Worm (Caenorhabditis elegans) whole organism, young adult: Measurements from ENCODE around the gene wrt-8.

Experiments used
- Y53F4B.3 ChIP-seq: fragments of 200-800 bp; sonication (Bioruptor generic); IDR thresholded peaks from 2 replicates; pipeline ENCODE4 v1.3.6; 2022; ENCODE audit warnings: missing genetic modification reagents, missing genetic modification characterization, missing compliant biosample characterization
- Y95B8A.8 ChIP-seq: fragments of 200-800 bp; sonication (Bioruptor generic); IDR thresholded peaks from 2 replicates; pipeline ENCODE4 v1.3.6; 2022; ENCODE audit warnings: missing genetic modification reagents, missing genetic modification characterization, missing compliant biosample characterization
- hmg-20 ChIP-seq: fragments of 200-800 bp; sonication (Bioruptor generic); IDR thresholded peaks from 2 replicates; pipeline ENCODE4 v1.3.6; 2022; ENCODE audit warnings: missing genetic modification reagents, missing genetic modification characterization, missing compliant biosample characterization
- nfya-1 ChIP-seq: sonication (generic microtip); optimal IDR thresholded peaks from 2 replicates; lab custom pipeline; 2017; ENCODE audit warnings: antibody characterized with exemption, missing compliant biosample characterization, missing genetic modification characterization, borderline replicate concordance; ENCODE audit not compliant: insufficient read depth
- pha-4 ChIP-seq: fragments of 150-350 bp; sonication (generic microtip); optimal IDR thresholded peaks from 2 replicates; lab custom pipeline; 2014; ENCODE audit warnings: missing biosample characterization, missing genetic modification reagents, missing genetic modification characterization
- tbp1 ChIP-seq: fragments of 200-800 bp; sonication (Bioruptor generic); optimal IDR thresholded peaks from 2 replicates; lab custom pipeline; 2018; ENCODE audit warnings: mild to moderate bottlenecking, missing genetic modification characterization, missing compliant biosample characterization

DNA sequence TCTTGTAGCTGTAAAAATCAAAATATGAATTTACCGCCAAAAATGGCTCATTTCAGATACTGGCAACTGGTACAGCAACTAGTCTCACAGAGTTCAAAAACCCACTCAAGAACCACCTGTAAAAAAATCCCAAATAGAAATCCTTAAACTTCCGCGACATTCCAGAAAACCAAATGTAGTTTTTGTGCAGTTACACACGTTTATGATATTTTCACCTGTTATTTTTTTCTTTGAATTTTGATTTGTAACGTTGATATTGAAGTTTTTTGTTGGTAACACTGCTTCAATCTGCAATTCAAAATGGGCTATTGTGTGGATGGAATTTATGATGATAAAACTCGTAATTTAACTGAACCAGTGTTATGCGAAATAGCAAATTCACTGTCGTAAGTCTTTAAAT, 11.5 kb downstream of the wrt-8 start, which contains the start of gene srw-113:
- no peak for TF ChIP-seq pha-4 (tag; lab: Kevin White, UChicago)
- no peak for TF ChIP-seq hmg-20 (GFP tag; lab: Robert Waterston, UW)
- TF ChIP-seq tbp1 (GFP tag; lab: Kevin White, UChicago) = no peak
- no peak for TF ChIP-seq Y95B8A.8 (GFP tag; lab: Robert Waterston, UW)
- no peak for TF ChIP-seq Y53F4B.3 (GFP tag; lab: Robert Waterston, UW)
- TF ChIP-seq nfya-1 (tag; lab: Kevin White, UChicago) = no peak
